Fruit fly (Drosophila melanogaster) whole organism, embryonic: ENCODE measurements around the gene CG5641.

Source experiments
- Aef1 ChIP-seq: fragments of 200-800 bp; sonication (Bioruptor generic); IDR thresholded peaks from 3 replicates; pipeline ENCODE4 v1.3.6; 2022; ENCODE audit warnings: missing biosample characterization, missing genetic modification characterization
- Awh ChIP-seq: fragments of 200-800 bp; sonication (Bioruptor generic); IDR thresholded peaks from 2 replicates; pipeline ENCODE4, ENCODE4 v1.3.6; 2022; ENCODE audit warnings: missing biosample characterization, missing genetic modification characterization
- Bgb ChIP-seq: fragments of 200-800 bp; sonication (Bioruptor generic); IDR thresholded peaks from 2 replicates; pipeline ENCODE4 v1.3.6; 2022; ENCODE audit warnings: missing biosample characterization, missing genetic modification characterization; ENCODE audit not compliant: partially characterized antibody
- CG10462 ChIP-seq: fragments of 200-800 bp; sonication (Bioruptor generic); optimal IDR thresholded peaks from 2 replicates; lab custom pipeline; 2016; ENCODE audit warnings: missing biosample characterization, missing genetic modification characterization
- CG10565 ChIP-seq: fragments of 200-800 bp; sonication (Bioruptor generic); optimal IDR thresholded peaks from 3 replicates; lab custom pipeline; 2016; ENCODE audit warnings: missing biosample characterization, mild to moderate bottlenecking, missing genetic modification characterization
- CG11085 ChIP-seq: fragments of 200-800 bp; sonication (Bioruptor generic); IDR thresholded peaks from 2 replicates; pipeline ENCODE4 v1.3.6; 2022; ENCODE audit warnings: missing biosample characterization, missing genetic modification characterization
- CG12391 ChIP-seq: fragments of 200-800 bp; sonication (Bioruptor generic); optimal IDR thresholded peaks from 3 replicates; lab custom pipeline; 2018; ENCODE audit warnings: missing biosample characterization, mild to moderate bottlenecking, missing genetic modification characterization, moderate library complexity
- CG12744 ChIP-seq: fragments of 200-800 bp; sonication (Bioruptor generic); optimal IDR thresholded peaks from 2 replicates; lab custom pipeline; 2016; ENCODE audit warnings: missing biosample characterization, missing genetic modification characterization
- CG12769 ChIP-seq: fragments of 200-800 bp; sonication (Bioruptor generic); optimal IDR thresholded peaks from 2 replicates; lab custom pipeline; 2019; ENCODE audit warnings: missing biosample characterization, mild to moderate bottlenecking, missing genetic modification characterization, moderate library complexity
- CG17385 ChIP-seq: fragments of 200-800 bp; sonication (Bioruptor generic); optimal IDR thresholded peaks from 3 replicates; lab custom pipeline; 2018; ENCODE audit warnings: missing biosample characterization, mild to moderate bottlenecking, missing genetic modification characterization
- CG2202 ChIP-seq: fragments of 200-800 bp; sonication (Bioruptor generic); optimal IDR thresholded peaks from 2 replicates; lab custom pipeline; 2018; ENCODE audit warnings: missing biosample characterization, mild to moderate bottlenecking, missing genetic modification characterization
- CG2889 ChIP-seq: fragments of 200-800 bp; sonication (Bioruptor generic); IDR thresholded peaks from 3 replicates; pipeline ENCODE4 v1.3.6; 2022; ENCODE audit warnings: missing biosample characterization, missing genetic modification characterization
- CG32772 ChIP-seq: fragments of 200-800 bp; sonication (Bioruptor generic); IDR thresholded peaks from 2 replicates; pipeline ENCODE4 v1.3.6; 2022; ENCODE audit warnings: missing biosample characterization, missing genetic modification characterization
- CG9932 ChIP-seq: fragments of 200-800 bp; sonication (Bioruptor generic); IDR thresholded peaks from 2 replicates; pipeline ENCODE4 v1.3.6; 2022; ENCODE audit warnings: missing biosample characterization, missing genetic modification characterization
- D19B ChIP-seq: fragments of 200-800 bp; sonication (Bioruptor generic); optimal IDR thresholded peaks from 2 replicates; lab custom pipeline; 2017; ENCODE audit warnings: missing biosample characterization, mild to moderate bottlenecking, missing genetic modification characterization
- Doc3 ChIP-seq: fragments of 200-800 bp; sonication (Bioruptor generic); IDR thresholded peaks from 3 replicates; pipeline ENCODE4 v1.3.6; 2022; ENCODE audit warnings: missing biosample characterization, missing genetic modification characterization; ENCODE audit not compliant: partially characterized antibody
- Dp ChIP-seq: fragments of 200-800 bp; sonication (Bioruptor generic); optimal IDR thresholded peaks from 2 replicates; lab custom pipeline; 2018; ENCODE audit warnings: missing biosample characterization, mild to moderate bottlenecking, missing genetic modification characterization, moderate library complexity
- Dref ChIP-seq: fragments of 200-800 bp; sonication (Bioruptor generic); IDR thresholded peaks from 2 replicates; pipeline ENCODE4 v1.3.6; 2022; ENCODE audit warnings: missing biosample characterization, missing genetic modification characterization
- Eip74EF ChIP-seq, 2 experiments: fragments of 200-800 bp in 1 of 2; fragments of >200 bp in 1 of 2; sonication (Bioruptor generic) in 1 of 2; optimal IDR thresholded peaks; 2 replicates each; lab custom pipeline; 2017 to 2019; ENCODE audit warnings: missing biosample characterization in 2 of 2, missing genetic modification characterization in 2 of 2, mild to moderate bottlenecking in 1 of 2, moderate library complexity in 1 of 2
- Gug ChIP-seq: fragments of 200-800 bp; sonication (Bioruptor generic); IDR thresholded peaks from 4 replicates; pipeline ENCODE4 v1.3.6; 2022; ENCODE audit warnings: missing biosample characterization, missing genetic modification characterization
- HmgD ChIP-seq: fragments of 200-800 bp; sonication (Bioruptor generic); optimal IDR thresholded peaks from 3 replicates; lab custom pipeline; 2016; ENCODE audit warnings: missing biosample characterization, missing genetic modification characterization
- Med ChIP-seq: fragments of 200-800 bp; sonication (Bioruptor generic); peaks from one replicate; lab custom pipeline; 2016; ENCODE audit warnings: missing biosample characterization, missing genetic modification characterization, mild to moderate bottlenecking, inconsistent platforms, moderate library complexity
- NC2α ChIP-seq: fragments of 200-800 bp; sonication (Bioruptor generic); optimal IDR thresholded peaks from 2 replicates; lab custom pipeline; 2016; ENCODE audit warnings: missing biosample characterization, missing genetic modification characterization
- Pdp1 ChIP-seq, 2 experiments: fragments of 200-800 bp; sonication (Bioruptor generic); optimal IDR thresholded peaks; 3 replicates each; lab custom pipeline; 2016; ENCODE audit warnings: missing biosample characterization in 2 of 2, missing genetic modification characterization in 2 of 2, mild to moderate bottlenecking in 1 of 2, moderate library complexity in 1 of 2
- Spps ChIP-seq: fragments of 200-800 bp; sonication (Bioruptor generic); optimal IDR thresholded peaks from 2 replicates; lab custom pipeline; 2018; ENCODE audit warnings: missing biosample characterization, mild to moderate bottlenecking, missing genetic modification characterization
- Stat92E ChIP-seq, 3 experiments: fragments of >200 bp in 2 of 3; fragments of 200-800 bp in 1 of 3; sonication (Bioruptor generic) in 1 of 3; optimal IDR thresholded peaks; 2 replicates each; lab custom pipeline; 2017 to 2019; ENCODE audit warnings: missing biosample characterization in 3 of 3, missing genetic modification characterization in 3 of 3, mild to moderate bottlenecking in 1 of 3, moderate library complexity in 1 of 3
- ac ChIP-seq: fragments of 200-800 bp; sonication (Bioruptor generic); optimal IDR thresholded peaks from 3 replicates; lab custom pipeline; 2017; ENCODE audit warnings: missing biosample characterization, mild to moderate bottlenecking, missing genetic modification characterization
- amos ChIP-seq: fragments of 200-800 bp; sonication (Bioruptor generic); IDR thresholded peaks from 2 replicates; pipeline ENCODE4 v1.3.6; 2022; ENCODE audit warnings: missing biosample characterization, missing genetic modification characterization; ENCODE audit not compliant: partially characterized antibody
- ase ChIP-seq: fragments of 200-800 bp; sonication (Bioruptor generic); IDR thresholded peaks from 3 replicates; pipeline ENCODE4 v1.3.6; 2022; ENCODE audit warnings: missing biosample characterization, missing genetic modification characterization
- bigmax ChIP-seq: fragments of 200-800 bp; sonication (Bioruptor generic); optimal IDR thresholded peaks from 2 replicates; lab custom pipeline; 2018; ENCODE audit warnings: missing biosample characterization, mild to moderate bottlenecking, missing genetic modification characterization
- chinmo ChIP-seq: fragments of 200-800 bp; sonication (Bioruptor generic); IDR thresholded peaks from 4 replicates; pipeline ENCODE4 v1.3.6; 2022; ENCODE audit warnings: missing biosample characterization, missing genetic modification characterization; ENCODE audit not compliant: partially characterized antibody
- crp ChIP-seq, 2 experiments: fragments of 200-800 bp; sonication (Bioruptor generic); optimal IDR thresholded peaks; 2 replicates in 1 of 2; 3 replicates in 1 of 2; lab custom pipeline; 2017; ENCODE audit warnings: missing biosample characterization in 2 of 2, missing genetic modification characterization in 2 of 2, mild to moderate bottlenecking in 1 of 2, moderate library complexity in 1 of 2
- gfzf ChIP-seq: fragments of 200-800 bp; sonication (Bioruptor generic); optimal IDR thresholded peaks from 2 replicates; lab custom pipeline; 2016; ENCODE audit warnings: missing biosample characterization, mild to moderate bottlenecking, missing genetic modification characterization, moderate library complexity
- her ChIP-seq: fragments of 200-800 bp; sonication (Bioruptor generic); optimal IDR thresholded peaks from 2 replicates; lab custom pipeline; 2016; ENCODE audit warnings: missing biosample characterization, missing genetic modification characterization
- maf-S ChIP-seq: fragments of 200-800 bp; sonication (Bioruptor generic); optimal IDR thresholded peaks from 2 replicates; lab custom pipeline; 2016; ENCODE audit warnings: missing biosample characterization, missing genetic modification characterization
- nau ChIP-seq: fragments of 200-800 bp; sonication (Bioruptor generic); optimal IDR thresholded peaks from 3 replicates; lab custom pipeline; 2017; ENCODE audit warnings: missing biosample characterization, mild to moderate bottlenecking, missing genetic modification characterization, missing genetic modification reagents
- nerfin-2 ChIP-seq: fragments of 200-800 bp; sonication (Bioruptor generic); IDR thresholded peaks from 2 replicates; pipeline ENCODE4 v1.3.6; 2022; ENCODE audit warnings: missing biosample characterization, missing genetic modification characterization; ENCODE audit not compliant: partially characterized antibody
- org-1 ChIP-seq: fragments of 200-800 bp; sonication (Bioruptor generic); optimal IDR thresholded peaks from 2 replicates; lab custom pipeline; 2017; ENCODE audit warnings: missing biosample characterization, missing genetic modification characterization
- pita ChIP-seq: fragments of 200-800 bp; sonication (Bioruptor generic); optimal IDR thresholded peaks from 2 replicates; lab custom pipeline; 2017; ENCODE audit warnings: missing biosample characterization, mild to moderate bottlenecking, missing genetic modification characterization
- pzg ChIP-seq: fragments of 200-800 bp; sonication (Bioruptor generic); optimal IDR thresholded peaks from 3 replicates; lab custom pipeline; 2018; ENCODE audit warnings: missing biosample characterization, mild to moderate bottlenecking, missing genetic modification characterization, moderate library complexity
- ranshi ChIP-seq: fragments of 200-800 bp; sonication (Bioruptor generic); IDR thresholded peaks from 2 replicates; pipeline ENCODE4 v1.3.6; 2022; ENCODE audit warnings: missing biosample characterization, missing genetic modification characterization
- sd ChIP-seq: fragments of 200-800 bp; sonication (Bioruptor generic); optimal IDR thresholded peaks from 3 replicates; lab custom pipeline; 2018; ENCODE audit warnings: missing biosample characterization, mild to moderate bottlenecking, missing genetic modification characterization, moderate library complexity
- tll ChIP-seq, 2 experiments: fragments of 200-800 bp in 1 of 2; fragments of >200 bp in 1 of 2; sonication (Bioruptor generic) in 1 of 2; optimal IDR thresholded peaks; 2 replicates each; lab custom pipeline; 2017 to 2019; ENCODE audit warnings: missing biosample characterization in 2 of 2, missing genetic modification characterization in 2 of 2, mild to moderate bottlenecking in 1 of 2, moderate library complexity in 1 of 2
- tup ChIP-seq: fragments of 200-800 bp; sonication (Bioruptor generic); optimal IDR thresholded peaks from 2 replicates; lab custom pipeline; 2016; ENCODE audit warnings: missing biosample characterization, mild to moderate bottlenecking, missing genetic modification characterization, moderate library complexity
- tx ChIP-seq: fragments of 200-800 bp; sonication (Bioruptor generic); optimal IDR thresholded peaks from 2 replicates; lab custom pipeline; 2016; ENCODE audit warnings: missing biosample characterization, missing genetic modification characterization
- z ChIP-seq: fragments of 200-800 bp; sonication (Bioruptor generic); IDR thresholded peaks from 3 replicates; pipeline ENCODE4 v1.3.6; 2022; ENCODE audit warnings: missing biosample characterization, missing genetic modification characterization
- zen2 ChIP-seq: fragments of 200-800 bp; sonication (Bioruptor generic); IDR thresholded peaks from 3 replicates; pipeline ENCODE4 v1.3.6; 2022; ENCODE audit warnings: missing biosample characterization, missing genetic modification characterization; ENCODE audit not compliant: partially characterized antibody
- zf30C ChIP-seq: fragments of 200-800 bp; sonication (Bioruptor generic); optimal IDR thresholded peaks from 3 replicates; lab custom pipeline; 2018; ENCODE audit warnings: missing biosample characterization, mild to moderate bottlenecking, missing genetic modification characterization

Gene CG5641

dm6 chr3R:12402935-12403334, 26.1 kb downstream of the CG5641 start (continued):
- peak; percentile 98 for TF ChIP-seq Spps (tag; lab: Kevin White, UChicago)
- peak; percentile 98 for TF ChIP-seq Awh (GFP tag; lab: Robert Waterston, UW)
- peak; percentile 86 for TF ChIP-seq CG2889 (GFP tag; lab: Robert Waterston, UW)
- TF ChIP-seq CG2202 (tag; lab: Kevin White, UChicago) = peak; percentile 97
- TF ChIP-seq ac (GFP tag; lab: Kevin White, UChicago) = peak; percentile 95
- TF ChIP-seq Gug (GFP tag; lab: Robert Waterston, UW) = peak; percentile 64; the same call in 2 of the 4 replicates
- TF ChIP-seq z (GFP tag; lab: Robert Waterston, UW) = peak; percentile 72; the same call in 1 of the 3 replicates
- peak; percentile 91 for TF ChIP-seq NC2α (GFP tag; lab: Kevin White, UChicago)
- peak; percentile 52 for TF ChIP-seq Dref (GFP tag; lab: Robert Waterston, UW)
- peak; percentile 47 for TF ChIP-seq Dp (GFP tag; lab: Kevin White, UChicago)
- peak; percentile 92 for TF ChIP-seq tup
- no peak for TF ChIP-seq pita (GFP tag; lab: Kevin White, UChicago)
- peak; percentile 93 for TF ChIP-seq CG10462 (GFP tag; lab: Kevin White, UChicago)
- peak; percentile 94 for TF ChIP-seq maf-S
- peak; percentile 98 for TF ChIP-seq CG10565
- TF ChIP-seq CG17385 = peak; percentile 96
- no peak for TF ChIP-seq nerfin-2 (GFP tag; lab: Robert Waterston, UW)
- peak; percentile 90 for TF ChIP-seq org-1 (GFP tag; lab: Kevin White, UChicago)
- TF ChIP-seq Eip74EF (GFP tag; optimal IDR thresholded peaks at IDR 0.05; lab: Kevin White, UChicago) = peak in 1 of 2 experiments; percentile 98
- peak; percentile 39 for TF ChIP-seq zf30C
- TF ChIP-seq pzg (GFP tag; lab: Kevin White, UChicago) = peak; percentile 46
- peak; percentile 96 for TF ChIP-seq ranshi (GFP tag; lab: Robert Waterston, UW)
- TF ChIP-seq Aef1 = peak; percentile 95
- TF ChIP-seq CG32772 = peak; percentile 88
- peak; percentile 88 for TF ChIP-seq CG11085
- TF ChIP-seq Stat92E (GFP tag; optimal IDR thresholded peaks at IDR 0.05; lab: Kevin White, UChicago) = peak in 1 of 3 experiments; percentile 95
- peak; percentile 99 for TF ChIP-seq nau (GFP tag; lab: Kevin White, UChicago)

- TF ChIP-seq tx (GFP tag; lab: Kevin White, UChicago) = no peak
- peak; percentile 83 for TF ChIP-seq CG12769 (tag; lab: Kevin White, UChicago)
- peak in 1 of 2 experiments; percentile 62 for TF ChIP-seq tll (GFP tag; optimal IDR thresholded peaks at IDR 0.05; lab: Kevin White, UChicago)
- peak; percentile 39 for TF ChIP-seq her (GFP tag; lab: Kevin White, UChicago)
- no peak for TF ChIP-seq ase (GFP tag; lab: Robert Waterston, UW)
- TF ChIP-seq zen2 = peak; percentile 68; the same call in 2 of the 3 replicates
- TF ChIP-seq sd (tag; lab: Kevin White, UChicago) = peak; percentile 29
- TF ChIP-seq Pdp1 (GFP tag; optimal IDR thresholded peaks at IDR 0.05; lab: Kevin White, UChicago) = peak in 1 of 2 experiments; percentile 10
- peak; percentile 8 for TF ChIP-seq HmgD (GFP tag; lab: Kevin White, UChicago)
- no peak for TF ChIP-seq CG12391
- TF ChIP-seq bigmax (GFP tag; lab: Kevin White, UChicago) = peak; percentile 8
- TF ChIP-seq D19B (GFP tag; lab: Kevin White, UChicago) = no peak
- peak; percentile 33 to 93 for TF ChIP-seq crp (GFP tag; optimal IDR thresholded peaks at IDR 0.05; lab: Kevin White, UChicago)
- peak; percentile 27 for TF ChIP-seq gfzf (GFP tag; lab: Kevin White, UChicago)
- TF ChIP-seq chinmo (GFP tag; lab: Robert Waterston, UW) = 0 out of 4 replicates have a peak, but pooled peaks have one; percentile 27
- no peak for TF ChIP-seq CG9932 (GFP tag; lab: Robert Waterston, UW)
- TF ChIP-seq Med (GFP tag; lab: Kevin White, UChicago) = peak; percentile 42
- TF ChIP-seq pzg (GFP tag; lab: Kevin White, UChicago) = peak; percentile 68
- no peak for TF ChIP-seq CG12744 (GFP tag; lab: Kevin White, UChicago)
- peak; percentile 61; the same call in 1 of the 3 replicates for TF ChIP-seq Doc3
- peak; percentile 33; the same call in 1 of the 2 replicates for TF ChIP-seq Bgb (GFP tag; lab: Robert Waterston, UW)
- peak; percentile 52; the same call in 1 of the 2 replicates for TF ChIP-seq amos
Measured at dm6 chr3R:12401672-12402296, 27.3 kb downstream of the CG5641 start, which contains the start of gene DNAlig3. TSS of gene DNAlig3 (minus strand) at chr3R:12401839.
